Fruit fly (Drosophila melanogaster) S2 (cell line): ENCODE data around the gene CG31871.

Experiments used
- CG8478 ChIP-seq: fragments of >200 bp; optimal IDR thresholded peaks from 2 replicates; lab custom pipeline; 2018
- CTCF ChIP-seq, 2 experiments: fragments of >200 bp; optimal IDR thresholded peaks; 2 replicates each; lab custom pipeline; 2018

The CG31871 gene

DNA sequence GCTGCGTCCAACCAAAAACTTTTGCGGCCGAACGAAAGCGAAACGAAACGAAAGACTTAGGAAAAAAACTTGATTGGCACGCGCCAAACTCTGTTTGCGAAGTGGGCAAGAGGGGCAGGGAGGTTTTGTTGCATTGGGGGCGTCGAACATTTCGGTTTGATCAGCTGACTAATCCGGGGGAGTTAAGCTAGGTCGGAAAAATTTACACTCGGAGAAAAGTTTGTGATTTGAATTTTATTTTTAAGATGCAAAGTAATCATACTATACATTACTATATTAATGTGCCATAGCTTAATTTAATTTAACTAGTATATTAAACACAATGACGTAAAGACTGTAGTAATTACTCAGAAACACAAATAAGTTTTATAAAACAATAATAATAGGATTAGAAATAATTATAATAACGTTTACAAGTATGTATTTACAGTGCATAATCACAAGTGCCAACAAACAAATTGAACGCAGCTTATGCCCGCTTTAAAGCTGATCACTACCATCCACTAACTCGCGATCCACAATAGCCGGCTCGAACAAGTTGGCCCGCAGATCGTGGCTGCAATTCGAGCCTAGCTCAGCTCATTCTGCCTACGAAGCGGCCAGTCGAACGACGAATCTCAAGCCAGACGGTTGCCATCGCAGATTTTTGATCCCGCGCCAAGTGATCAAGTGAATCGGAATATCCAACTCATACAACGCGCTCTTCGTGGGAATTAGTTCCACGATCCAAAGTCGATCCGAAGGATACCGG lies at the start of gene CG31871:
Gene CG31871 (plus strand): TSS at position 592 of the 751 bp plus-strand sequence.
- TF ChIP-seq CTCF (optimal IDR thresholded peaks at IDR 0.05; lab: Kevin White, UChicago): no peak
- TF ChIP-seq CG8478 (lab: Kevin White, UChicago): no peak

DNA sequence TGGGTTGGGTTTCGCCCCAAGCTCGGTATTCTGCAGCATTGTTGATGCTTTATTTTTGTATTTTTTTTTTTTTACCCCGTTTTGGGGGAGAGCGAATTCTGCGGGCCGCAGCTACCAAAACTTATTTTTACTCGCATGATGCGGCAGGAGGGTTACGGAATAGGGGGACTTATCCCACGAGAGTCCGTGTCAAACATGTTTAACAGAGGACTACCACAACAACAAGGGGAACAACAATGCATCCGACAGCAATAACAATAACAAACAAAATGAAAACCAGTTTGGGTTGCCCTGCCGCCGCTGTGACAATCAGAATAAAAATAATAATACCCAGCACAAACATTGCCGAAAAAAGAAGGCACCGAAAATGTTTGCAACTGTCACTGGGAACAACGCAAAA lies 48.8 kb upstream of the CG31871 start:
- no peak for TF ChIP-seq CG8478 (lab: Kevin White, UChicago)
- no peak for TF ChIP-seq CTCF (optimal IDR thresholded peaks at IDR 0.05; lab: Kevin White, UChicago)

DNA sequence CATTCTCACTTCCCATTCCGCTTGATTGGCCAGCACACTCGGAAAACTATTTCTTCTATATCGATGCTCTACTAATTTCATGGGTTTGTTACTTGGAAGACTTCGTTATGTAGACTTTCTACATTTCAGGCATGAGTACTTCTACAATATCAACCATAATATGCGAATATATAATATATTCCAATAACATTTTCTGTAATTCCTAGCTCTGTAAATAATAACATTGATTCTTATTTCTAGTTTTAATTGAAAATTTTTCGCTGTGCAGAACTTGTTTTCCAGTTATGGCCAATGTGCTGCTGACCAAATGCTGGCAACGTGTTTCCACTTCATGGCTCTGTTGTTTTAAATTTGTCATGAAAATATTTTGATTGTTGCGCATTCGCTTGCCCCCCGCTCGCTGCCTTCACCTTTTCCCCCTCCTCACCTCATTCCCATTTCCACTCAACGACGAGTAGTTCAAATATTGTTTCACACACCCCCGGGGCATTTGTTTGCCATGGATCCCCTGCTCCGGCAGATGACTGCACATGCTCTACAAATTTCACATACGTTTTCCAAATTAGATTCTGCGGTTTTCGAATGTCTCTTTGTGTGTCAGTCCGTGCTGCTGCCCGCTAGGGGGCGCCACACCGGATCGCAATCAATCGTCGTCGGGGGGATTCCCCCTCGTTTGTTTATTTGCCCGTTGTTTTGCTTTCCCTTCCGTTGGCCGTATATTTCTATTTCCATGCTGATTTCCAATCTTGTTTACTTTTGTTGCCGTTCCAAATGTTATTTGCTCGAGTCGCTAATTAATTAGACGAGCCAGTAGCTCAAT lies 47.0 kb upstream of the CG31871 start:
- TF ChIP-seq CG8478 (lab: Kevin White, UChicago) (no peak), CTCF (optimal IDR thresholded peaks at IDR 0.05; lab: Kevin White, UChicago) (peak; percentile 86 to 87)

DNA sequence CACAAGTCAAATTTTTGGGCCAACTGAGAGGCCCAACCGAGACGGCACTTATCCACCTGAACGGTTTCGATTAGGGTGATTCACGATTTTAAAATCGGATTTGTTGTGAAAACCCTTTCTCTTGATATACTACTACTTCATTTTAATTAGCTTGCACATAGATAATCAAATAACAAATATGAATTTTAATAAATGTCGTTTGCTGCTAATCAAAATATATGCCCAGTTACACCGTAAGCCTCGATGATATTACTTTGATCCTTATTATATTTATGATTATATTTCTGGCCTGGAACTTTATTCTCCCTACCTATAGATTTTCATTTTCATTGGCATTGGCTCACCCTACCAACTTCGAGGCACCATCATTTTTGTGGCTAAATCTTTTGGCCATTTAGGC lies 46.0 kb upstream of the CG31871 start:
- TF ChIP-seq CTCF (optimal IDR thresholded peaks at IDR 0.05; lab: Kevin White, UChicago): no peak
- no peak for TF ChIP-seq CG8478 (lab: Kevin White, UChicago)

DNA sequence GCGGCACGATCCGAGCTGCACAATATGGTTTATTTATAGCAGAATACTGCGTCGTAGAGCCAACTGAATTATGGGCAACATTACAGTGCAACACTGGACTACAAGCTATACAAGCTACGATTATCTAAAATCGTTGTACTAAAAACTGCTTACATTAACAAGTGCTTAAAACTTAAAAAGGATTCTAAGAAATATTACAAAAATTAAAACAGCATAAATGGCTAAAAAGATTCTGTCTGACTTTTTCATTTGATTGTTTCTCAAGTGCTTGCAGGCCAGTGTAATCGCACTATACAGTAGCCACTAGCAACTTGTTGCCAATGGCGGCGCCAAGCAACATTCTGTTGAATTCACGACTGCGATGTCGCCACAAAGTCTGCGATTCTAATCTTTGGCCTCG lies 45.1 kb upstream of the CG31871 start:
- TF ChIP-seq CTCF (optimal IDR thresholded peaks at IDR 0.05; lab: Kevin White, UChicago): no peak
- TF ChIP-seq CG8478 (lab: Kevin White, UChicago): no peak

DNA sequence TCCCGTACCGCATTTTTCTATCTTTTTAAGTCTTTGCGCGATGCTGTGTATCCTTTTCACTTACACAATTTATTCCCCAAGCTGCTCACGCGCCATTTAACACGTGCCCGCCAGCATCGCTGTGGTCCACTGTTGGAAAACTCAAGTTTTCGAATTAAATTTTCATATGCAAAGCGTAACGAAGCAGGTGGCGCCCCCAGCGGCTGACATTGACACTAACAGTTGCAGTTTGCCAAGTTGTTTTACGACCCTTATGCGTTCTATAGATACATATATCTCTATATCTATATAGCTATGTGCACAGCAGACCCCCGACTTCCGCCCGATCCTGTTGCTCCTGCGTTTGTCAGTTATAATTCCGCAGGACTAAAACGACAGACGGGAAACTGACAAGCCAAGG lies 35.9 kb upstream of the CG31871 start:
- TF ChIP-seq CTCF (optimal IDR thresholded peaks at IDR 0.05; lab: Kevin White, UChicago) (peak; percentile 75 to 76), CG8478 (lab: Kevin White, UChicago) (no peak)

DNA sequence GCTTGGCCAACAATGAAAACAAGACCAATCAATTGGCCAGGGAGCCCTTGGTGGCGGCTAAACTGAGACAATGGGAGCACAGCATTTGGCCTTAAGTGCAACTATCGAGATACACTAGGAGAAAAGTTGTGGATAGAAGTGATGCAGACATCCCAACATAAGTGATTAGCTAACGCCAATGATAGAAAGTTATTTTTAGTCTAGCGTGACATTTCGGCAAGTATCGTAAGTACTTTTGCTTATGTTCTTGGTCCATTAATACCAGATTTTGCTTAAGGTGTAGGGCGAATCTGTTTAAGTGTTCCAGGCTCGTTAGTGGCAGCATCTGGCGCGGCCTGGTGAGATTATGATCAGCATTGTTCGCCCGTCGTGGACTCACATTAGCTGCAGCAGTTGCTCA lies 29.2 kb upstream of the CG31871 start:
- TF ChIP-seq CTCF (optimal IDR thresholded peaks at IDR 0.05; lab: Kevin White, UChicago): no peak
- TF ChIP-seq CG8478 (lab: Kevin White, UChicago): no peak

DNA sequence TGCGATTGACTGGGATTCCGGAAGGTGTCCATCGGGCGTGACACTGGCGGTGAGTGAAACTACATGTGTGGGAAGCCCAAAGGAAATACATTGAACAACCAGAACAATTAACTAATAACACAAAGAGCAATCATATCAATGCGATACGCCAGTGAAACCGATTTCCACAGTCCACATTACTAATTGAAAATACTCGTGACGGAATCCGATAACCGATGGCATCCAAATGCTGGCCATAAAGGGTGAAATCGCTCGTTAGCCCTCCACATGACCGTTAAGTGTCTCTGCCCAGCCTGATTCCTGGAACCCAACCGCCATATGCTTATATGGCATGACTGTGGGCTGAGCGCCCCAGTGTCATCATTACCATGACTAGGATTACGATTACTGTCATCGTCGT lies 23.5 kb upstream of the CG31871 start, which contains the start of gene CG7329:
Gene CG7329 (minus strand): TSS at position 101 of the 400 bp plus-strand sequence.
- TF ChIP-seq CG8478 (lab: Kevin White, UChicago): no peak
- no peak for TF ChIP-seq CTCF (optimal IDR thresholded peaks at IDR 0.05; lab: Kevin White, UChicago)

DNA sequence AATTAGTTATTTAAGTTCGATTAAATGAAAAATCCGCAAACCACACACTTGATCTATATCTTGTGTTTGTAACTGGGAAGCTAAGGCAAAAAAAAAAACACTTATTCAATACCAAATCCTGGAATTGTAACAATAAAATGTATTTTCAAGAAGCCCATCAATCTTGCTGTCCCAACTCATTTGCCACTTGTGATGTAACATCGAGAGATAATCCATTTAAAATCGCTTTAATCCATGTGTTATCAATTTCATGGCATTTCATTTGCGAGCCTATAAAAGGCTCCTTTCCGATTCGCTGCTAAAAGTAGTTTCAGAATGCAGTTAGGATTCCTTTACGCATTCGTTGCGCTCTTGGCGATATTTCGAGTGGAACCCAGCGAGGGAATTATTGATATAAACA lies 22.2 kb upstream of the CG31871 start, which contains the start of gene CG31872:
Gene CG31872 (plus strand): TSS at position 301 of the 400 bp plus-strand sequence.
- TF ChIP-seq CG8478 (lab: Kevin White, UChicago): no peak
- no peak for TF ChIP-seq CTCF (optimal IDR thresholded peaks at IDR 0.05; lab: Kevin White, UChicago)

DNA sequence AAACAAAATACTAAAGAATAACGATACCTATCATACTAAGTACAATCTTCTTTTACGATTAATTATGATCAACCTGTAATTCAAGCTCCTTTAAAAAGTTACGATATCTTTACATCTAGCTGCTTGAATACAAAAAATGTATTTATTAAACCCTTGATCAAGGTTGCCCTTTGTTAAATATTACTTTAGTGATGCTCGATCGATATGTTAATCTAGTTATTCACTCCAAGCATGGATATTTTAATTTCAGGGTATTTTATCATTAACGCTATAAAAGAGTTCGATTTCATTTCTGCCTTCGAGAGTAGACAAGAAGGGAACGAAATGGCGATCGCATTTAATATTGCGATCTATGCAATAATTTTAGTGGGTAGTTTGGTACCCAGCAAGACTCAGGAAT lies 18.2 kb upstream of the CG31871 start, which contains the start of gene CG18284:
Gene CG18284 (plus strand): TSS at position 301 of the 400 bp plus-strand sequence.
- TF ChIP-seq CG8478 (lab: Kevin White, UChicago): no peak
- TF ChIP-seq CTCF (optimal IDR thresholded peaks at IDR 0.05; lab: Kevin White, UChicago): no peak

DNA sequence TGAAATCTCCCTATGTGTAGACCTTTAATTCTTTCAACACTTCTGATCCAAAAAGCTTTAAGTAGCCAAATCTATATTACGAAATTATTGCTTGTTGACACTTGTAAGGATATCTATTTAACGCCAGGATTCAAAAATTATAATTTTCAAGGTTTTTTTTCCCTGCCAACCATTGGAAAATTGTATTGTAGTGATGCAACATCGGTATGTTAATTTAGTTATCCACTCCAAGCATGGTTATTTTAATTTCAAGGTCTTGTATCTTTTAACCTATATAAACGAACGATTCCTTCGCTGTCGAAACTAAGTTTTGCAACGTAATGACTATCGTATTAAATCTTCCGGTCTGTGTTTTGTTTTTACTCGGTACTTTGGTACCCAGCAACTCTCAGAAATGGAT lies 15.8 kb upstream of the CG31871 start, which contains the start of gene CG17097:
Gene CG17097 (plus strand): TSS at position 301 of the 400 bp plus-strand sequence.
- TF ChIP-seq CG8478 (lab: Kevin White, UChicago) (no peak), CTCF (optimal IDR thresholded peaks at IDR 0.05; lab: Kevin White, UChicago) (no peak)

DNA sequence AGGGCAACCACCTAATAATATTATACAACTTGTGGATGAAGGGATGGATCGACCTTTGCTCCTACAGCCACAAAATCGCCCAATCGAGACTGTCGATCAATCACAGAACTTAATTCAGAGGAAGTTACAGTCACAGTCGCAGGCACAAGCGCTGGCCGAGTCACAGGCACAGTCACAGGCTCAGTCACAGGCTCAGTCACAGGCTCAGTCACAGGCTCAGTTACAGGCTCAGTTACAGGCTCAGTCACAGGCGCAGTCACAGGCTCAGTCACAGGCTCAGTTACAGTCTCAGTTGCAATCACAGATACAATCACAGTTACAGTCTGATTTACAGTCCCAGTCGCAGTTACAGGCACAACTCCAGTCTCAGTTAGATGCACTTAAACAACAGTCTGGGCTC lies 15.2 kb upstream of the CG31871 start:
- TF ChIP-seq CG8478 (lab: Kevin White, UChicago) (no peak), CTCF (optimal IDR thresholded peaks at IDR 0.05; lab: Kevin White, UChicago) (no peak)

DNA sequence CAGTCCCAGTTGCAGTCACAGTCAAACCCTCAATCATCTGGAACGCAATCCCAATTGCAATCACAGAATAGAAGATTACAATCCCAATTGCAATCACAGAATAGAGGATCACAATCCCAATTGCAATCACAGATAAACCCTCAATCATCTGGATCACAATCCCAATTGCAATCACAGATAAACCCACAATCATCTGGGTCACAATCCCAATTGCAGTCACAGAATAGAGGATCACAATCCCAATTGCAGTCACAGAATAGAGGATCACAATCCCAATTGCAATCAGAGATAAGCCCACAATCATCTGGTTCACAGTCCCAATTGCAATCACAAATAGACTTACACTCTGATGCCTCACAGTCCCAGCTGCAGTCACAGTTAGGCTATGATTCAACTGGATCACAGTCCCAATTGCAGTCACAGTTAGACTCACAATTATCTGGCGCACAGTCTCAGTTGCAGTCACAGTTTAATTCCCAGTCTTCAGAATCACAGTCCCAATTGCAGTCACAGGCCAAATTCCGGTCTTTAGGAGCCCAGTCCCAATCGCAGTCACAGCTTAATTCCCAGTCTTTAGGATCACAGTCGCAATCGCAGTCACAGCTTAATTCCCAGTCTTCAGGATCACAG lies 14.0 kb upstream of the CG31871 start:
- TF ChIP-seq CG8478 (lab: Kevin White, UChicago) (no peak), CTCF (optimal IDR thresholded peaks at IDR 0.05; lab: Kevin White, UChicago) (no peak)

DNA sequence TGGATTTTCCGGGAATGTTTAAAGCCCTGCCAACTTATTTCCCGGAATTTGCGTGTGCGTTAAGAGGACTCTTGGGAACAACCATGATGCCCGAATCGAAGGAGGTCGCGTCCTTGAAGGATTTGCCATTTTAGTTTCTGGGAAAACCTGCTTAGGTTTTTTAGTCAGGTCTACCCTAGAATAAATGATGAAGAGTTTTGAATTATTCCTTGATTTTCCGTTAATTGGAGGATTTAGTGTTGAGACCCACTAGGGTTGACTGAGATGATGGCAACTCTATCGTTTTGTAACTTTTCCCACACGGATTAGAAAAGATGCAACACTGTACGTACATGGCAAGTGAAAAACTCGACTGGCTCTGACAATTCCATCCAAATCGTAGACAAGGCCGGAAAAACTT lies 10.6 kb upstream of the CG31871 start, which contains the start of gene dbf:
Gene dbf (plus strand): TSS at position 301 of the 400 bp plus-strand sequence.
- no peak for TF ChIP-seq CTCF (optimal IDR thresholded peaks at IDR 0.05; lab: Kevin White, UChicago)
- no peak for TF ChIP-seq CG8478 (lab: Kevin White, UChicago)
